Worm (Caenorhabditis elegans): Measurements from ENCODE around the gene syg-2.

The syg-2 gene

DNA sequence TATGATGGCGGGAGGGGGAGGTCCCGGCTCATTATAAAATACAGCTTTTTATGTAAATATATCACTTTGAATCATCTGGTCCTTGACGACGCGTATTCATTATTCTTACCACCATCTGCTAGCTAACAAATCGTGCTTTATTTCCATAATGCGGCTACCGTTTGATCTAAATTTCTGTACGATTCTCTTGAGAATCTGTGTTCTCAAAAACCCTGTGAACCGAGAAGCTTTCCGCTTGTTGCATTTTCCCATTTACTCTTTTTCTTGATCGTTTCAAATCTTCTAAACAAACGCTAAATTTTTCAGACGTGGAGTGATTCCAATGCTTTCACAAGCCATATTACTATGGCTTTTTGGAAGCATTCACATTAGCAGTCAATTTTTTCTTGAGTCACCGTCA lies at the start of gene syg-2:
Gene syg-2, plus strand, starts transcription at position 301 of the 400 bp plus-strand sequence.
- no peak for TF ChIP-seq jun-1 (tag; optimal IDR thresholded peaks at IDR 0.05)

DNA sequence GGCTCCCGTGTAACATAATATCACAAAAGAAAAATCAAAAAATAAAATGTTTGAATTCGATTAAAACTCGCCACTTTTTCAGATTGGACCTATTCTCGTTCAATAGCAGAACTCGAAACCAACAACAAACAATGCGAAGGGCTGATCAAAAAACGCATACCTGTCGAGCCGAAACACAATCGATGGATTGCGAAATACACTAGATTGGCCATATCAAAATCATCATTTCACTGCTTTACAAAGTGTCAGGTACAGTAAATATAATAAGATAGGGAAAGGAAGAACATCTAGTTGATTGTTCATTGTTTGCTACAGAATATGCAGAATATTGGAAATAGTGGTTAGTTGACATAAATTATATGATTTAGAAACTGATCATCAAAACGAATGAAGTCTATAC lies 47.0 kb upstream of the syg-2 start:
- TF ChIP-seq sea-2 (GFP tag; optimal IDR thresholded peaks at IDR 0.05) (no peak), ztf-4 (tag; optimal IDR thresholded peaks at IDR 0.05) (no peak), ceh-9 (tag; optimal IDR thresholded peaks at IDR 0.05) (no peak), nhr-43 (tag; optimal IDR thresholded peaks at IDR 0.05; ENCODE audit: poor library complexity, severe bottlenecking) (no peak), zag-1 (tag; optimal IDR thresholded peaks at IDR 0.05) (no peak), nhr-12 (tag; optimal IDR thresholded peaks at IDR 0.05) (no peak), daf-12 (tag; optimal IDR thresholded peaks at IDR 0.05) (no peak), fkh-2 (tag; optimal IDR thresholded peaks at IDR 0.05) (no peak), fos-1 (tag; optimal IDR thresholded peaks at IDR 0.05) (no peak), nfya-1 (tag; optimal IDR thresholded peaks at IDR 0.05; ENCODE audit: insufficient read depth) (no peak), ztf-11 (tag; optimal IDR thresholded peaks at IDR 0.05) (no peak), nhr-237 (tag; optimal IDR thresholded peaks at IDR 0.05) (no peak), mml-1 (tag; optimal IDR thresholded peaks at IDR 0.05) (no peak), lin-39 (tag; optimal IDR thresholded peaks at IDR 0.05) (no peak), ceh-28 (tag; optimal IDR thresholded peaks at IDR 0.05) (no peak)

ce11 chrX:14610093-14610763 lies 44.5 kb upstream of the syg-2 start:
- TF ChIP-seq sea-2 (GFP tag; optimal IDR thresholded peaks at IDR 0.05): no peak
- no peak for TF ChIP-seq skn-1 (tag; optimal IDR thresholded peaks at IDR 0.05)
- TF ChIP-seq fkh-10 (GFP tag; optimal IDR thresholded peaks at IDR 0.05): no peak
- TF ChIP-seq ztf-4 (tag; optimal IDR thresholded peaks at IDR 0.05): no peak
- TF ChIP-seq ceh-82 (tag; optimal IDR thresholded peaks at IDR 0.05): no peak
- TF ChIP-seq R02D3.7 (tag; optimal IDR thresholded peaks at IDR 0.05): no peak
- no peak for TF ChIP-seq zag-1 (tag; optimal IDR thresholded peaks at IDR 0.05)
- TF ChIP-seq nhr-25 (tag; optimal IDR thresholded peaks at IDR 0.05): peak; percentile 61
- no peak for TF ChIP-seq ceh-9 (tag; optimal IDR thresholded peaks at IDR 0.05)
- no peak for TF ChIP-seq ceh-16 (tag; optimal IDR thresholded peaks at IDR 0.05)
- TF ChIP-seq aly-2 (tag; optimal IDR thresholded peaks at IDR 0.05): no peak
- no peak for TF ChIP-seq nhr-67 (tag; optimal IDR thresholded peaks at IDR 0.05)
- peak; percentile 12 for TF ChIP-seq pqm-1 (tag; optimal IDR thresholded peaks at IDR 0.05)
- TF ChIP-seq mml-1 (tag; optimal IDR thresholded peaks at IDR 0.05): no peak
- peak; percentile 13 for TF ChIP-seq ceh-28 (tag; optimal IDR thresholded peaks at IDR 0.05)
- TF ChIP-seq lin-15B (tag; optimal IDR thresholded peaks at IDR 0.05): peak; percentile 24
- no peak for TF ChIP-seq eor-1 (tag; optimal IDR thresholded peaks at IDR 0.05)
- no peak for TF ChIP-seq jun-1 (tag; optimal IDR thresholded peaks at IDR 0.05)
- TF ChIP-seq hmg-11 (tag; optimal IDR thresholded peaks at IDR 0.05): peak; percentile 87
- no peak for TF ChIP-seq nfya-1 (tag; optimal IDR thresholded peaks at IDR 0.05; ENCODE audit: insufficient read depth)
- TF ChIP-seq lin-39 (tag; optimal IDR thresholded peaks at IDR 0.05): peak; percentile 38
- no peak for TF ChIP-seq ZK546.5 (tag; optimal IDR thresholded peaks at IDR 0.05)
- TF ChIP-seq egl-27 (tag; optimal IDR thresholded peaks at IDR 0.05): no peak
- no peak for TF ChIP-seq unc-62 (GFP tag; optimal IDR thresholded peaks at IDR 0.05)
- no peak for TF ChIP-seq nhr-28 (tag; optimal IDR thresholded peaks at IDR 0.05)
- no peak for TF ChIP-seq mdl-1 (tag; optimal IDR thresholded peaks at IDR 0.05)
- TF ChIP-seq nhr-12 (tag; optimal IDR thresholded peaks at IDR 0.05): no peak
- TF ChIP-seq fkh-2 (tag; optimal IDR thresholded peaks at IDR 0.05): no peak
- TF ChIP-seq daf-12 (tag; optimal IDR thresholded peaks at IDR 0.05): no peak
- TF ChIP-seq nhr-237 (tag; optimal IDR thresholded peaks at IDR 0.05): no peak
- no peak for TF ChIP-seq ama-1 (optimal IDR thresholded peaks at IDR 0.05)
- TF ChIP-seq nhr-43 (tag; optimal IDR thresholded peaks at IDR 0.05; ENCODE audit: poor library complexity, severe bottlenecking): no peak
- no peak for TF ChIP-seq fos-1 (tag; optimal IDR thresholded peaks at IDR 0.05)
- no peak for TF ChIP-seq lsy-12 (tag; optimal IDR thresholded peaks at IDR 0.05)
- TF ChIP-seq egl-5 (tag; optimal IDR thresholded peaks at IDR 0.05): no peak
- TF ChIP-seq unc-39 (tag; optimal IDR thresholded peaks at IDR 0.05): no peak
- TF ChIP-seq pha-4 (tag; optimal IDR thresholded peaks at IDR 0.05): no peak
- TF ChIP-seq ztf-11 (tag; optimal IDR thresholded peaks at IDR 0.05): no peak
- no peak for TF ChIP-seq elt-3 (tag; optimal IDR thresholded peaks at IDR 0.05)
- peak; percentile 62 for TF ChIP-seq nhr-23 (tag; optimal IDR thresholded peaks at IDR 0.05)
- TF ChIP-seq tbx-2 (tag; optimal IDR thresholded peaks at IDR 0.05): no peak
- peak; percentile 10 for TF ChIP-seq elt-2 (tag; optimal IDR thresholded peaks at IDR 0.05)
- TF ChIP-seq nhr-11 (tag; optimal IDR thresholded peaks at IDR 0.05): no peak
- TF ChIP-seq snpc-4 (tag; optimal IDR thresholded peaks at IDR 0.05): peak; percentile 2
- no peak for TF ChIP-seq nhr-76 (tag; optimal IDR thresholded peaks at IDR 0.05)
- no peak for TF ChIP-seq nhr-77 (tag; optimal IDR thresholded peaks at IDR 0.05)
- TF ChIP-seq elt-1 (tag; optimal IDR thresholded peaks at IDR 0.05): no peak
